Worm (Caenorhabditis elegans): ENCODE data around the gene nhr-230.

The nhr-230 gene

ce11 chrV:18806409-18806808 is 40.2 kb upstream of the nhr-230 start, which contains the start of gene sri-10:
Gene sri-10, minus strand, starts transcription at chrV:18806509.
- TF ChIP-seq elt-2 (tag; optimal IDR thresholded peaks at IDR 0.05) (no peak), pax-1 (tag; optimal IDR thresholded peaks at IDR 0.05) (no peak), sox-2 (GFP tag; IDR thresholded peaks at IDR 0.05) (no peak), lin-11 (tag; optimal IDR thresholded peaks at IDR 0.05) (no peak), unc-42 (tag; optimal IDR thresholded peaks at IDR 0.05) (no peak), unc-86 (tag; optimal IDR thresholded peaks at IDR 0.05) (no peak), dve-1 (tag; optimal IDR thresholded peaks at IDR 0.05) (no peak), fkh-10 (GFP tag; optimal IDR thresholded peaks at IDR 0.05) (no peak), ama-1 (optimal IDR thresholded peaks at IDR 0.05) (no peak), ceh-34 (tag; optimal IDR thresholded peaks at IDR 0.05) (no peak), unc-3 (GFP tag; conservative IDR thresholded peaks at IDR 0.05) (no peak), unc-3 (tag; optimal IDR thresholded peaks at IDR 0.05) (no peak), pha-2 (tag; optimal IDR thresholded peaks at IDR 0.05) (no peak), eyg-1 (tag; optimal IDR thresholded peaks at IDR 0.05) (no peak), pqm-1 (tag; optimal IDR thresholded peaks at IDR 0.05) (no peak), ceh-45 (GFP tag; IDR thresholded peaks at IDR 0.05) (no peak), tbx-2 (tag; optimal IDR thresholded peaks at IDR 0.05) (no peak), unc-55 (GFP tag; optimal IDR thresholded peaks at IDR 0.05) (no peak), ceh-2 (tag; optimal IDR thresholded peaks at IDR 0.05) (no peak)

DNA sequence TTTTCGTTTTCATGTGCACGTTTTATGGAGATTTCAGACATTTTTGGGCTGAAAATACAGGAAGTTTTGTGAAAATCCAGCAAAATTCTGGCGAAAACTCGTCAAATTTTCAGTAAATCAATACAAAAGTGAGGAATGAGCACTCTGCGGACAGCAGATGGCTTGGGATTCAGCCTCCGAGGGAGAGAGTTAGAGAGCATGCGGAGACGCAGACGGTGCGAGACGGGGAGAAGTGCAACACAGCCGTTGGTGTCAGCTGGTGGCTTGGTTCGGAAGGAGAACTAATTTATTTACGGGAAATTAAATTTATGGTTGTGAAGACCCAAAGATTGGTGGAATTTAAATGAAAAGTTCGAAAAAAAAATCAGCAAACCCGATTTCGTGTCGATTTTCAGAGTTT is 38.0 kb upstream of the nhr-230 start, which contains the start of gene C54E10.6:
Gene C54E10.6 (minus strand): TSS at position 109 of the 400 bp plus-strand sequence.
- TF ChIP-seq che-1 (tag; optimal IDR thresholded peaks at IDR 0.05) (no peak), hlh-8 (tag; optimal IDR thresholded peaks at IDR 0.05) (peak; percentile 28), tbx-2 (tag; optimal IDR thresholded peaks at IDR 0.05) (peak; percentile 29), nfya-1 (tag; optimal IDR thresholded peaks at IDR 0.05) (peak; percentile 35), ceh-48 (tag; optimal IDR thresholded peaks at IDR 0.05) (peak; percentile 72), ceh-31 (tag; optimal IDR thresholded peaks at IDR 0.05) (peak; percentile 66), unc-86 (tag; optimal IDR thresholded peaks at IDR 0.05) (no peak), ceh-18 (tag; optimal IDR thresholded peaks at IDR 0.05) (peak; percentile 28), ceh-14 (tag; optimal IDR thresholded peaks at IDR 0.05) (peak; percentile 28), rnt-1 (tag; optimal IDR thresholded peaks at IDR 0.05) (peak; percentile 37), K09A11.1 (tag; optimal IDR thresholded peaks at IDR 0.05; ENCODE audit: insufficient read depth) (no peak), unc-42 (tag; optimal IDR thresholded peaks at IDR 0.05) (peak; percentile 96), syd-9 (tag; optimal IDR thresholded peaks at IDR 0.05) (no peak)

- TF ChIP-seq pqm-1 (tag; optimal IDR thresholded peaks at IDR 0.05) (no peak), npax-4 (tag; optimal IDR thresholded peaks at IDR 0.05) (no peak), pax-1 (tag; optimal IDR thresholded peaks at IDR 0.05) (no peak), unc-42 (tag; optimal IDR thresholded peaks at IDR 0.05) (no peak)
These were observed 35.9 kb upstream of the nhr-230 start, which contains the start of gene C54E10.3 for ce11 chrV:18810705-18811104. Gene C54E10.3, plus strand, starts transcription at chrV:18811005.

DNA sequence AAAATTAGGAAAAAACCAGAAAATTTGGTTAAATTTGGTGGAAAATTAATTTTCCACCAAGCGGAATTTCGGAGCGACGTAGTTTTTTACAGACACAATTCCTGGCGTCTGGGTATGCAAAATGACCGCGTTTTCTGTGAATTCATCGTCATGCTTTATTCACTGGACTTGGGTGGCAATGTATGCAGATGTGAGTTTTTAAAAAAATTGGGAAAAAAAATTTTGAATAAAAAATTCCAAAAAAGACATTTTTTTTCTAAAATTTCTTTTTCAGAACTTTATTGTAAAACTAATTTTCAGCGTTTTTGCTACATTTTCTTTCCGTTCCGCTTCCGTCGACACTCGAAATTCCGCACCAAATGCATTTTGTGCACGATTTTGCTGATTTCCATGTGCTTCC is 35.2 kb upstream of the nhr-230 start, which contains the start of gene C54E10.7:
Gene C54E10.7 (plus strand): TSS at position 301 of the 400 bp plus-strand sequence.
- TF ChIP-seq ceh-6 (GFP tag; optimal IDR thresholded peaks at IDR 0.05) (no peak), pha-4 (tag; optimal IDR thresholded peaks at IDR 0.05) (no peak), pat-9 (tag; optimal IDR thresholded peaks at IDR 0.05) (no peak), ceh-2 (tag; optimal IDR thresholded peaks at IDR 0.05) (no peak), ahr-1 (tag; optimal IDR thresholded peaks at IDR 0.05) (no peak), odd-2 (tag; optimal IDR thresholded peaks at IDR 0.05) (no peak), elt-4 (tag; optimal IDR thresholded peaks at IDR 0.05) (no peak)

DNA sequence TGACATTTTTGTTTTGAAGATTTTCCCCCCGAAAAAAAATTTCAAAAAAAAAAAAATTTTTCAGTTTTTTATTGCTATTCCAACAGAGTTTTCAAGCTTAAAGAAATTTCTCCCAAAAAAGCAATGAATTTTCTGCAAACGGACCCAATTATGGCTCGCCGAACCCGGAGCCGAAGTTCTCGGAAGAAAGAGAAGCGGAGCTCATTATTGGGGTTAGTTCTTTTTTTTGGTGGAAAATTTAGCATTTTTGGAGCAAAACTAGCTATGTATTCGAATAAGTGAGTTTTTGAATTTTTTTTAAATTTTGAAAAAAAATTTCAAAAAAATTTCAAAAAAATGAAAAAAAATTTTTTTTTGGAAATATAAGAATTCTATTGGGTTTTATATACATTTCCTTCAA is 26.9 kb upstream of the nhr-230 start, which contains the start of gene ncs-5:
Gene ncs-5 (plus strand): TSS at position 124 of the 400 bp plus-strand sequence.
- TF ChIP-seq elt-2 (tag; optimal IDR thresholded peaks at IDR 0.05), result no peak
- TF ChIP-seq ceh-34 (tag; optimal IDR thresholded peaks at IDR 0.05), result no peak
- TF ChIP-seq C08G9.2 (tag; optimal IDR thresholded peaks at IDR 0.05), result no peak
- no peak for TF ChIP-seq fax-1 (tag; optimal IDR thresholded peaks at IDR 0.05)
- no peak for TF ChIP-seq C38D4.7 (GFP tag; optimal IDR thresholded peaks at IDR 0.05)
- no peak for TF ChIP-seq lin-11 (tag; optimal IDR thresholded peaks at IDR 0.05)
- no peak for TF ChIP-seq mec-3 (tag; optimal IDR thresholded peaks at IDR 0.05; ENCODE audit: borderline replicate concordance)
- TF ChIP-seq ceh-6 (GFP tag; optimal IDR thresholded peaks at IDR 0.05), result no peak
